Worm (Caenorhabditis elegans) whole organism, mixed stage, embryonic: Measurements from ENCODE around the gene C54E4.4.
"Not testable (repeated sequence)": the region's sequence is repeated elsewhere in the genome, so short reads cannot be mapped to it uniquely, and the experiment has no call there.

Experiments used
- M03D4.4 ChIP-seq: sonication (generic microtip); optimal IDR thresholded peaks from 2 replicates; lab custom pipeline; 2017; ENCODE audit warnings: mild to moderate bottlenecking, missing genetic modification characterization, missing compliant biosample characterization
- bed-3 ChIP-seq: fragments of 200-800 bp; sonication (Bioruptor generic); optimal IDR thresholded peaks from 3 replicates; lab custom pipeline; 2018; ENCODE audit warnings: mild to moderate bottlenecking, missing genetic modification characterization, moderate library complexity, missing compliant biosample characterization
- blmp-1 ChIP-seq: fragments of 150-350 bp; optimal IDR thresholded peaks from 2 replicates; lab custom pipeline; 2014; ENCODE audit warnings: missing biosample characterization, missing genetic modification characterization
- ceh-39 ChIP-seq: fragments of 150-350 bp; optimal IDR thresholded peaks from 2 replicates; lab custom pipeline; 2014; ENCODE audit warnings: missing biosample characterization, missing genetic modification characterization
- ceh-43 ChIP-seq: fragments of 200-800 bp; sonication (Bioruptor generic); optimal IDR thresholded peaks from 2 replicates; lab custom pipeline; 2018; ENCODE audit warnings: mild to moderate bottlenecking, missing genetic modification characterization, moderate library complexity, missing compliant biosample characterization
- ceh-83 ChIP-seq: fragments of 200-800 bp; sonication (Bioruptor generic); optimal IDR thresholded peaks from 2 replicates; lab custom pipeline; 2018; ENCODE audit warnings: mild to moderate bottlenecking, missing genetic modification characterization, missing compliant biosample characterization
- ces-1 ChIP-seq: fragments of 150-350 bp; optimal IDR thresholded peaks from 2 replicates; lab custom pipeline; 2014; ENCODE audit warnings: missing biosample characterization, missing genetic modification reagents, missing genetic modification characterization
- cnd-1 ChIP-seq: fragments of 200-800 bp; sonication (Bioruptor generic); optimal IDR thresholded peaks from 2 replicates; lab custom pipeline; 2018; ENCODE audit warnings: mild to moderate bottlenecking, missing genetic modification characterization, missing compliant biosample characterization
- drap-1 ChIP-seq: fragments of 200-800 bp; sonication (Bioruptor generic); optimal IDR thresholded peaks from 3 replicates; lab custom pipeline; 2018; ENCODE audit warnings: mild to moderate bottlenecking, missing genetic modification characterization, missing compliant biosample characterization
- elt-1 ChIP-seq: sonication (generic microtip); optimal IDR thresholded peaks from 2 replicates; lab custom pipeline; 2017; ENCODE audit warnings: missing genetic modification characterization, mild to moderate bottlenecking, missing compliant biosample characterization, antibody characterized with exemption, moderate library complexity, borderline replicate concordance; ENCODE audit not compliant: insufficient read depth
- elt-3 ChIP-seq: fragments of 150-350 bp; optimal IDR thresholded peaks from 2 replicates; lab custom pipeline; 2014; ENCODE audit warnings: missing biosample characterization, missing genetic modification characterization
- ham-2 ChIP-seq: fragments of 200-800 bp; sonication (Bioruptor generic); optimal IDR thresholded peaks from 2 replicates; lab custom pipeline; 2018; ENCODE audit warnings: mild to moderate bottlenecking, missing genetic modification characterization, missing compliant biosample characterization
- hlh-1 ChIP-seq: fragments of 150-350 bp; optimal IDR thresholded peaks from 2 replicates; lab custom pipeline; 2014; ENCODE audit warnings: missing biosample characterization, missing genetic modification reagents, missing genetic modification characterization
- lin-13 ChIP-seq: fragments of 150-350 bp; optimal IDR thresholded peaks from 2 replicates; lab custom pipeline; 2014; ENCODE audit warnings: missing biosample characterization, missing genetic modification characterization
- lin-32 ChIP-seq: fragments of 200-800 bp; sonication (Bioruptor generic); optimal IDR thresholded peaks from 2 replicates; lab custom pipeline; 2018; ENCODE audit warnings: mild to moderate bottlenecking, missing genetic modification characterization, missing compliant biosample characterization
- lsy-2 ChIP-seq: fragments of 150-350 bp; optimal IDR thresholded peaks from 2 replicates; lab custom pipeline; 2014; ENCODE audit warnings: missing biosample characterization, missing genetic modification characterization
- mep-1 ChIP-seq: fragments of 150-350 bp; optimal IDR thresholded peaks from 2 replicates; lab custom pipeline; 2017; ENCODE audit warnings: missing biosample characterization, missing genetic modification reagents, missing genetic modification characterization, inconsistent platforms
- mls-2 ChIP-seq: sonication (generic microtip); optimal IDR thresholded peaks from 2 replicates; lab custom pipeline; 2016; ENCODE audit warnings: mild to moderate bottlenecking, missing genetic modification characterization, moderate library complexity, missing compliant biosample characterization
- nhr-2 ChIP-seq: fragments of 150-350 bp; optimal IDR thresholded peaks from 2 replicates; lab custom pipeline; 2014; ENCODE audit warnings: missing biosample characterization, missing genetic modification characterization
- nhr-237 ChIP-seq: fragments of 150-350 bp; optimal IDR thresholded peaks from 2 replicates; lab custom pipeline; 2014; ENCODE audit warnings: missing biosample characterization, missing genetic modification characterization
- nhr-28 ChIP-seq: fragments of 150-350 bp; optimal IDR thresholded peaks from 2 replicates; lab custom pipeline; 2014; ENCODE audit warnings: missing biosample characterization, missing genetic modification characterization
- nhr-76 ChIP-seq: sonication (generic microtip); optimal IDR thresholded peaks from 2 replicates; lab custom pipeline; 2017; ENCODE audit warnings: missing biosample characterization, missing genetic modification characterization
- pha-4 ChIP-seq: fragments of 150-350 bp; optimal IDR thresholded peaks from 2 replicates; lab custom pipeline; 2018; ENCODE audit warnings: missing biosample characterization, missing genetic modification reagents, missing genetic modification characterization
- snpc-4 ChIP-seq: fragments of 150-350 bp; optimal IDR thresholded peaks from 2 replicates; lab custom pipeline; 2014; ENCODE audit warnings: missing biosample characterization, missing genetic modification characterization
- tbx-8 ChIP-seq: fragments of 200-800 bp; sonication (Bioruptor generic); optimal IDR thresholded peaks from 2 replicates; lab custom pipeline; 2018; ENCODE audit warnings: mild to moderate bottlenecking, missing genetic modification characterization, moderate library complexity, missing compliant biosample characterization
- unc-120 ChIP-seq: sonication (generic microtip); optimal IDR thresholded peaks from 2 replicates; lab custom pipeline; 2017; ENCODE audit warnings: missing genetic modification characterization, missing compliant biosample characterization; ENCODE audit not compliant: poor library complexity, severe bottlenecking
- unc-39 ChIP-seq: fragments of 150-350 bp; optimal IDR thresholded peaks from 2 replicates; lab custom pipeline; 2014; ENCODE audit warnings: missing biosample characterization, missing genetic modification characterization
- unc-62 ChIP-seq: fragments of 150-350 bp; optimal IDR thresholded peaks from 2 replicates; lab custom pipeline; 2014; ENCODE audit warnings: missing biosample characterization, missing genetic modification reagents, missing genetic modification characterization
- zip-8 ChIP-seq: fragments of 150-350 bp; optimal IDR thresholded peaks from 2 replicates; lab custom pipeline; 2014; ENCODE audit warnings: missing biosample characterization, missing genetic modification characterization
- ztf-11 ChIP-seq: fragments of 150-350 bp; optimal IDR thresholded peaks from 2 replicates; lab custom pipeline; 2014; ENCODE audit warnings: missing biosample characterization, missing genetic modification characterization

The C54E4.4 gene

ce11 chrIV:2168514-2168913 is at the start of gene C54E4.4:
Gene C54E4.4 (minus strand): TSS chrIV:2168614.
- TF ChIP-seq cnd-1 (tag; lab: Kevin White, UChicago) (no peak), elt-3 (tag; lab: Kevin White, UChicago) (no peak), snpc-4 (tag; lab: Kevin White, UChicago) (no peak), bed-3 (GFP tag; lab: Kevin White, UChicago) (no peak), ces-1 (no peak), nhr-237 (tag; lab: Kevin White, UChicago) (no peak), ceh-43 (GFP tag; lab: Kevin White, UChicago) (no peak), nhr-2 (no peak), M03D4.4 (no peak), nhr-76 (no peak), hlh-1 (tag; lab: Kevin White, UChicago) (no peak), mls-2 (tag; lab: Kevin White, UChicago) (no peak), blmp-1 (tag; lab: Kevin White, UChicago) (no peak)

ce11 chrIV:2217260-2217659 is 48.8 kb upstream of the C54E4.4 start:
- TF ChIP-seq pha-4 (peak; percentile 53), M03D4.4 (peak; percentile 12), nhr-237 (tag; lab: Kevin White, UChicago) (no peak), mls-2 (tag; lab: Kevin White, UChicago) (peak; percentile 1)

ce11 chrIV:2216756-2217155 is 48.3 kb upstream of the C54E4.4 start, which contains the start of gene T04C4.3:
Gene T04C4.3 (minus strand): TSS chrIV:2216856.
- TF ChIP-seq nhr-2; nhr-76; nhr-28 (tag; lab: Kevin White, UChicago): not testable (repeated sequence)

- TF ChIP-seq ceh-39 (no peak), drap-1 (GFP tag; lab: Kevin White, UChicago) (no peak), ceh-83 (no peak), mep-1 (no peak), ztf-11 (tag; lab: Kevin White, UChicago) (no peak), elt-1 (tag; lab: Kevin White, UChicago) (no peak)
Measured at ce11 chrIV:2198741-2199140, 30.3 kb upstream of the C54E4.4 start, which contains the start of gene Y71G10AR.4. Gene Y71G10AR.4 (plus strand): TSS chrIV:2199041.

ce11 chrIV:2195598-2195997 is 27.2 kb upstream of the C54E4.4 start:
- TF ChIP-seq blmp-1 (tag; lab: Kevin White, UChicago) (no peak), ham-2 (GFP tag; lab: Kevin White, UChicago) (no peak), ztf-11 (tag; lab: Kevin White, UChicago) (no peak)
- TF ChIP-seq, all 35 proteins: peak for 0

ce11 chrIV:2193558-2193957 is 25.1 kb upstream of the C54E4.4 start:
- peak; percentile 48 for TF ChIP-seq zip-8 (tag; lab: Kevin White, UChicago)
- no peak for TF ChIP-seq lin-13 (tag; lab: Kevin White, UChicago)
- TF ChIP-seq, all 35 proteins: peak for 1

- no peak for TF ChIP-seq zip-8 (tag; lab: Kevin White, UChicago)
- TF ChIP-seq ceh-43 (GFP tag; lab: Kevin White, UChicago): peak; percentile 37
- no peak for TF ChIP-seq nhr-2
- TF ChIP-seq unc-39 (tag; lab: Kevin White, UChicago): no peak
- no peak for TF ChIP-seq cnd-1 (tag; lab: Kevin White, UChicago)
- no peak for TF ChIP-seq ces-1
- no peak for TF ChIP-seq drap-1 (GFP tag; lab: Kevin White, UChicago)
- TF ChIP-seq unc-62 (GFP tag; lab: Kevin White, UChicago): no peak
Measured at ce11 chrIV:2193037-2193436, 24.6 kb upstream of the C54E4.4 start.

ce11 chrIV:2177545-2177944 is 9.1 kb upstream of the C54E4.4 start, which contains the start of gene hrpu-2:
Gene hrpu-2 (plus strand): TSS chrIV:2177896.
- peak; percentile 80 for TF ChIP-seq mep-1
- TF ChIP-seq nhr-237 (tag; lab: Kevin White, UChicago): peak; percentile 62
- peak; percentile 55 for TF ChIP-seq pha-4
- peak; percentile 71 for TF ChIP-seq lin-13 (tag; lab: Kevin White, UChicago)
- TF ChIP-seq ces-1: peak; percentile 77
- no peak for TF ChIP-seq lin-32 (GFP tag; lab: Kevin White, UChicago)
- no peak for TF ChIP-seq unc-120 (tag; lab: Kevin White, UChicago)
- peak; percentile 73 for TF ChIP-seq lsy-2 (tag; lab: Kevin White, UChicago)
- peak; percentile 32 for TF ChIP-seq ceh-39
- no peak for TF ChIP-seq snpc-4 (tag; lab: Kevin White, UChicago)
- TF ChIP-seq bed-3 (GFP tag; lab: Kevin White, UChicago): no peak
- TF ChIP-seq M03D4.4: no peak
- peak; percentile 26 for TF ChIP-seq hlh-1 (tag; lab: Kevin White, UChicago)
- TF ChIP-seq tbx-8: no peak
